Worm (Caenorhabditis elegans) whole organism, midembryonic: ENCODE results near the gene F16F9.3.

ENCODE experiments used
- T22C8.4 ChIP-seq: fragments of 200-800 bp; sonication (Bioruptor generic); IDR thresholded peaks from 2 replicates; pipeline ENCODE4 v1.3.6; 2022; ENCODE audit warnings: missing genetic modification characterization, missing compliant biosample characterization
- cog-1 ChIP-seq: sonication (generic microtip); optimal IDR thresholded peaks from 2 replicates; lab custom pipeline; 2016; ENCODE audit warnings: missing genetic modification characterization, missing compliant biosample characterization
- flt-1 ChIP-seq: fragments of 200-800 bp; sonication (Bioruptor generic); IDR thresholded peaks from 2 replicates; pipeline ENCODE4 v1.3.6; 2022; ENCODE audit warnings: missing genetic modification characterization, missing compliant biosample characterization
- klf-2 ChIP-seq: fragments of 200-800 bp; sonication (Bioruptor generic); conservative IDR thresholded peaks from 2 replicates; pipeline ENCODE4 v1.3.6; 2022; ENCODE audit warnings: missing genetic modification reagents, missing genetic modification characterization, missing compliant biosample characterization
- med-1 ChIP-seq: sonication (generic microtip); optimal IDR thresholded peaks from 2 replicates; lab custom pipeline; 2017; ENCODE audit warnings: missing genetic modification characterization, mild to moderate bottlenecking, missing compliant biosample characterization, antibody characterized with exemption, missing genetic modification reagents; ENCODE audit not compliant: insufficient read depth
- ref-1 ChIP-seq: fragments of 200-800 bp; sonication (Bioruptor generic); conservative IDR thresholded peaks from 2 replicates; pipeline ENCODE4 v1.3.6; 2022; ENCODE audit warnings: missing genetic modification reagents, missing genetic modification characterization, missing compliant biosample characterization
- tab-1 ChIP-seq: fragments of 200-800 bp; sonication (Bioruptor generic); IDR thresholded peaks from 2 replicates; pipeline ENCODE4 v1.3.6; 2022; ENCODE audit warnings: missing genetic modification characterization, missing compliant biosample characterization
- ztf-23 ChIP-seq: fragments of 200-800 bp; sonication (Bioruptor generic); IDR thresholded peaks from 2 replicates; pipeline ENCODE4 v1.3.6; 2022; ENCODE audit warnings: missing genetic modification reagents, missing genetic modification characterization, missing compliant biosample characterization
- ztf-29 ChIP-seq: fragments of 200-800 bp; sonication (Bioruptor generic); IDR thresholded peaks from 2 replicates; pipeline ENCODE4 v1.3.6; 2022; ENCODE audit warnings: missing genetic modification reagents, missing genetic modification characterization, missing compliant biosample characterization

F16F9.3 gene

ce11 chrX:8440001-8440735 lies 17.2 kb upstream of the F16F9.3 start:
- TF ChIP-seq klf-2 (GFP tag; lab: Robert Waterston, UW) (no peak), med-1 (GFP tag; lab: Kevin White, UChicago) (no peak), flt-1 (GFP tag; lab: Robert Waterston, UW) (no peak), cog-1 (no peak), T22C8.4 (GFP tag; lab: Robert Waterston, UW) (no peak), tab-1 (no peak), ztf-29 (GFP tag; lab: Robert Waterston, UW) (no peak), ref-1 (no peak), ztf-23 (GFP tag; lab: Robert Waterston, UW) (no peak)

ce11 chrX:8444922-8445321 lies 12.5 kb upstream of the F16F9.3 start:
- TF ChIP-seq ref-1 = no peak
- TF ChIP-seq med-1 (GFP tag; lab: Kevin White, UChicago) = no peak
- TF ChIP-seq tab-1 = no peak
- TF ChIP-seq cog-1 = no peak
- TF ChIP-seq klf-2 (GFP tag; lab: Robert Waterston, UW) = no peak
- TF ChIP-seq ztf-29 (GFP tag; lab: Robert Waterston, UW) = no peak
- no peak for TF ChIP-seq flt-1 (GFP tag; lab: Robert Waterston, UW)
- TF ChIP-seq T22C8.4 (GFP tag; lab: Robert Waterston, UW) = no peak
- no peak for TF ChIP-seq ztf-23 (GFP tag; lab: Robert Waterston, UW)

ce11 chrX:8446108-8446507 lies 11.3 kb upstream of the F16F9.3 start, which contains the start of gene F16F9.1:
F16F9.1 (plus strand) TSS chrX:8446408.
- TF ChIP-seq ref-1 (no peak), ztf-23 (GFP tag; lab: Robert Waterston, UW) (no peak), ztf-29 (GFP tag; lab: Robert Waterston, UW) (no peak), flt-1 (GFP tag; lab: Robert Waterston, UW) (no peak), T22C8.4 (GFP tag; lab: Robert Waterston, UW) (no peak), klf-2 (GFP tag; lab: Robert Waterston, UW) (no peak), med-1 (GFP tag; lab: Kevin White, UChicago) (no peak), tab-1 (no peak), cog-1 (no peak)

- TF ChIP-seq cog-1 (no peak), ztf-29 (GFP tag; lab: Robert Waterston, UW) (no peak)
Observed at ce11 chrX:8455590-8456166, 1.7 kb upstream of the F16F9.3 start, which contains the start of gene dpy-6. dpy-6 (minus strand) TSS chrX:8455640.

ce11 chrX:8459789-8460188 lies 2.4 kb downstream of the F16F9.3 start:
- no peak for TF ChIP-seq med-1 (GFP tag; lab: Kevin White, UChicago)
- TF ChIP-seq ztf-23 (GFP tag; lab: Robert Waterston, UW) = no peak
- TF ChIP-seq T22C8.4 (GFP tag; lab: Robert Waterston, UW) = no peak
- no peak for TF ChIP-seq cog-1
- no peak for TF ChIP-seq ref-1
- no peak for TF ChIP-seq ztf-29 (GFP tag; lab: Robert Waterston, UW)
- no peak for TF ChIP-seq klf-2 (GFP tag; lab: Robert Waterston, UW)
- TF ChIP-seq tab-1 = no peak
- no peak for TF ChIP-seq flt-1 (GFP tag; lab: Robert Waterston, UW)

- TF ChIP-seq ztf-29 (GFP tag; lab: Robert Waterston, UW) (no peak), ref-1 (no peak), med-1 (GFP tag; lab: Kevin White, UChicago) (no peak), ztf-23 (GFP tag; lab: Robert Waterston, UW) (no peak), tab-1 (no peak), flt-1 (GFP tag; lab: Robert Waterston, UW) (no peak), klf-2 (GFP tag; lab: Robert Waterston, UW) (no peak), cog-1 (no peak), T22C8.4 (GFP tag; lab: Robert Waterston, UW) (no peak)
Observed at ce11 chrX:8460958-8461357, 3.5 kb downstream of the F16F9.3 start.

ce11 chrX:8463085-8463645 lies 5.8 kb downstream of the F16F9.3 start, which contains the start of gene F16F9.4:
F16F9.4 (minus strand) TSS chrX:8463360.
- TF ChIP-seq ref-1 (no peak), ztf-23 (GFP tag; lab: Robert Waterston, UW) (no peak), T22C8.4 (GFP tag; lab: Robert Waterston, UW) (no peak)

ce11 chrX:8463889-8464444 lies 6.6 kb downstream of the F16F9.3 start:
- no peak for TF ChIP-seq cog-1
- TF ChIP-seq ztf-29 (GFP tag; lab: Robert Waterston, UW) = no peak
- TF ChIP-seq ref-1 = no peak
- TF ChIP-seq T22C8.4 (GFP tag; lab: Robert Waterston, UW) = no peak
- TF ChIP-seq klf-2 (GFP tag; lab: Robert Waterston, UW) = no peak
- TF ChIP-seq flt-1 (GFP tag; lab: Robert Waterston, UW) = no peak
- no peak for TF ChIP-seq med-1 (GFP tag; lab: Kevin White, UChicago)
- TF ChIP-seq ztf-23 (GFP tag; lab: Robert Waterston, UW) = no peak
- TF ChIP-seq tab-1 = no peak

ce11 chrX:8470126-8470772 lies 12.8 kb downstream of the F16F9.3 start, which contains the start of gene mec-10:
mec-10 (minus strand) TSS chrX:8470314.
- TF ChIP-seq ztf-23 (GFP tag; lab: Robert Waterston, UW) (no peak), ref-1 (no peak), med-1 (GFP tag; lab: Kevin White, UChicago) (no peak), flt-1 (GFP tag; lab: Robert Waterston, UW) (no peak), tab-1 (no peak), klf-2 (GFP tag; lab: Robert Waterston, UW) (no peak), cog-1 (no peak), ztf-29 (GFP tag; lab: Robert Waterston, UW) (no peak), T22C8.4 (GFP tag; lab: Robert Waterston, UW) (no peak)
